Fruit fly (Drosophila melanogaster) whole organism, embryonic: ENCODE results near the gene RpL8.

Source experiments
- Antp ChIP-seq: fragments of 200-800 bp; sonication (Bioruptor generic); optimal IDR thresholded peaks from 3 replicates; lab custom pipeline; 2016; ENCODE audit warnings: missing biosample characterization, missing genetic modification characterization
- BtbVII ChIP-seq: fragments of 200-800 bp; sonication (Bioruptor generic); optimal IDR thresholded peaks from 3 replicates; lab custom pipeline; 2017; ENCODE audit warnings: missing biosample characterization, mild to moderate bottlenecking, missing genetic modification characterization
- CG10543 ChIP-seq: fragments of 200-800 bp; sonication (Bioruptor generic); optimal IDR thresholded peaks from 3 replicates; lab custom pipeline; 2017; ENCODE audit warnings: missing biosample characterization, mild to moderate bottlenecking, missing genetic modification characterization, moderate library complexity
- CG11695 ChIP-seq: fragments of 200-800 bp; sonication (Bioruptor generic); IDR thresholded peaks from 3 replicates; pipeline ENCODE4 v1.3.6; 2022; ENCODE audit warnings: missing biosample characterization, missing genetic modification characterization
- CG13424 ChIP-seq: fragments of 200-800 bp; sonication (Bioruptor generic); optimal IDR thresholded peaks from 2 replicates; lab custom pipeline; 2019; ENCODE audit warnings: missing biosample characterization, mild to moderate bottlenecking, missing genetic modification characterization, moderate library complexity
- CG14667 ChIP-seq: fragments of 200-800 bp; sonication (Bioruptor generic); IDR thresholded peaks from 2 replicates; pipeline ENCODE4 v1.3.6; 2022; ENCODE audit warnings: missing biosample characterization, missing genetic modification characterization
- CG18619 ChIP-seq: fragments of 200-800 bp; sonication (Bioruptor generic); optimal IDR thresholded peaks from 3 replicates; lab custom pipeline; 2017; ENCODE audit warnings: missing biosample characterization, mild to moderate bottlenecking, missing genetic modification characterization
- CG30431 ChIP-seq: fragments of 200-800 bp; sonication (Bioruptor generic); optimal IDR thresholded peaks from 2 replicates; lab custom pipeline; 2017; ENCODE audit warnings: missing biosample characterization, missing genetic modification characterization
- CG32767 ChIP-seq: fragments of 200-800 bp; sonication (Bioruptor generic); IDR thresholded peaks from 2 replicates; pipeline ENCODE4 v1.3.6; 2022; ENCODE audit warnings: missing biosample characterization, missing genetic modification characterization
- CG34376 ChIP-seq: fragments of 200-800 bp; sonication (Bioruptor generic); optimal IDR thresholded peaks from 2 replicates; lab custom pipeline; 2018; ENCODE audit warnings: missing biosample characterization, mild to moderate bottlenecking, missing genetic modification characterization
- CG3838 ChIP-seq: fragments of 200-800 bp; sonication (Bioruptor generic); optimal IDR thresholded peaks from 3 replicates; lab custom pipeline; 2016; ENCODE audit warnings: missing biosample characterization, missing genetic modification characterization
- CG5245 ChIP-seq: fragments of 200-800 bp; sonication (Bioruptor generic); optimal IDR thresholded peaks from 3 replicates; lab custom pipeline; 2016; ENCODE audit warnings: missing biosample characterization, missing genetic modification characterization
- CG6254 ChIP-seq: fragments of 200-800 bp; sonication (Bioruptor generic); optimal IDR thresholded peaks from 3 replicates; lab custom pipeline; 2017; ENCODE audit warnings: mild to moderate bottlenecking, missing biosample characterization, missing genetic modification reagents, missing genetic modification characterization
- CG7786 ChIP-seq: fragments of 200-800 bp; sonication (Bioruptor generic); optimal IDR thresholded peaks from 2 replicates; lab custom pipeline; 2016; ENCODE audit warnings: missing biosample characterization, missing genetic modification characterization
- CG9797 ChIP-seq: fragments of 200-800 bp; sonication (Bioruptor generic); optimal IDR thresholded peaks from 3 replicates; lab custom pipeline; 2018; ENCODE audit warnings: missing biosample characterization, mild to moderate bottlenecking, missing genetic modification characterization
- D ChIP-seq, 2 experiments: fragments of 200-800 bp in 1 of 2; fragments of >200 bp in 1 of 2; sonication (Bioruptor generic) in 1 of 2; optimal IDR thresholded peaks; 2 replicates in 1 of 2; 3 replicates in 1 of 2; lab custom pipeline; 2017; ENCODE audit warnings: mild to moderate bottlenecking in 1 of 2, missing biosample characterization in 1 of 2, missing genetic modification characterization in 1 of 2, missing genetic modification reagents in 1 of 2
- Dip3 ChIP-seq: fragments of 200-800 bp; sonication (Bioruptor generic); optimal IDR thresholded peaks from 3 replicates; lab custom pipeline; 2016; ENCODE audit warnings: missing biosample characterization, missing genetic modification characterization
- Doc3 ChIP-seq: fragments of 200-800 bp; sonication (Bioruptor generic); IDR thresholded peaks from 3 replicates; pipeline ENCODE4 v1.3.6; 2022; ENCODE audit warnings: missing biosample characterization, missing genetic modification characterization; ENCODE audit not compliant: partially characterized antibody
- Elba2 ChIP-seq: fragments of 200-800 bp; sonication (Bioruptor generic); optimal IDR thresholded peaks from 3 replicates; lab custom pipeline; 2016; ENCODE audit warnings: missing biosample characterization, missing genetic modification characterization
- HmgZ ChIP-seq: fragments of 200-800 bp; sonication (Bioruptor generic); optimal IDR thresholded peaks from 2 replicates; lab custom pipeline; 2018; ENCODE audit warnings: missing biosample characterization, mild to moderate bottlenecking, missing genetic modification characterization
- Hmr ChIP-seq: fragments of 200-800 bp; sonication (Bioruptor generic); optimal IDR thresholded peaks from 3 replicates; lab custom pipeline; 2017; ENCODE audit warnings: mild to moderate bottlenecking, missing biosample characterization, missing genetic modification reagents, missing genetic modification characterization
- Hr3 ChIP-seq: fragments of 200-800 bp; sonication (Bioruptor generic); optimal IDR thresholded peaks from 3 replicates; lab custom pipeline; 2016; ENCODE audit warnings: missing biosample characterization, missing genetic modification characterization
- Hr39 ChIP-seq: fragments of >200 bp; optimal IDR thresholded peaks from 2 replicates; lab custom pipeline; 2017
- Jarid2 ChIP-seq: fragments of 200-800 bp; sonication (Bioruptor generic); optimal IDR thresholded peaks from 3 replicates; lab custom pipeline; 2017; ENCODE audit warnings: mild to moderate bottlenecking, missing biosample characterization, missing genetic modification reagents, missing genetic modification characterization
- Lpt ChIP-seq: fragments of >200 bp; optimal IDR thresholded peaks from 2 replicates; lab custom pipeline; 2018; ENCODE audit warnings: missing biosample characterization, missing genetic modification characterization
- MBD-R2 ChIP-seq: fragments of 200-800 bp; sonication (Bioruptor generic); IDR thresholded peaks from 2 replicates; pipeline ENCODE4 v1.3.6; 2022; ENCODE audit warnings: missing biosample characterization, missing genetic modification characterization
- Myb ChIP-seq: fragments of 200-800 bp; sonication (Bioruptor generic); optimal IDR thresholded peaks from 2 replicates; lab custom pipeline; 2016; ENCODE audit warnings: missing biosample characterization, missing genetic modification characterization
- NC2β ChIP-seq: fragments of 200-800 bp; sonication (Bioruptor generic); optimal IDR thresholded peaks from 2 replicates; lab custom pipeline; 2016; ENCODE audit warnings: missing biosample characterization, missing genetic modification characterization
- Nf-YB ChIP-seq: fragments of 200-800 bp; sonication (Bioruptor generic); optimal IDR thresholded peaks from 3 replicates; lab custom pipeline; 2019; ENCODE audit warnings: missing biosample characterization, mild to moderate bottlenecking, missing genetic modification characterization, moderate library complexity
- Opbp ChIP-seq: fragments of 200-800 bp; sonication (Bioruptor generic); IDR thresholded peaks from 3 replicates; pipeline ENCODE4 v1.3.6; 2022; ENCODE audit warnings: missing biosample characterization, missing genetic modification characterization; ENCODE audit not compliant: partially characterized antibody
- Poxn ChIP-seq: fragments of 200-800 bp; sonication (Bioruptor generic); IDR thresholded peaks from 2 replicates; pipeline ENCODE4 v1.3.6; 2022; ENCODE audit warnings: missing biosample characterization, missing genetic modification characterization
- Ssrp ChIP-seq: fragments of 200-800 bp; sonication (Bioruptor generic); optimal IDR thresholded peaks from 2 replicates; lab custom pipeline; 2018; ENCODE audit warnings: missing biosample characterization, mild to moderate bottlenecking, missing genetic modification characterization, moderate library complexity
- ase ChIP-seq: fragments of 200-800 bp; sonication (Bioruptor generic); IDR thresholded peaks from 3 replicates; pipeline ENCODE4 v1.3.6; 2022; ENCODE audit warnings: missing biosample characterization, missing genetic modification characterization
- bab2 ChIP-seq: fragments of 200-800 bp; sonication (Bioruptor generic); optimal IDR thresholded peaks from 2 replicates; lab custom pipeline; 2016; ENCODE audit warnings: missing biosample characterization, missing genetic modification characterization
- cad ChIP-seq: fragments of >200 bp; optimal IDR thresholded peaks from 2 replicates; lab custom pipeline; 2017; ENCODE audit warnings: missing biosample characterization, missing genetic modification characterization
- cato ChIP-seq: fragments of 200-800 bp; sonication (Bioruptor generic); optimal IDR thresholded peaks from 2 replicates; lab custom pipeline; 2016; ENCODE audit warnings: missing biosample characterization, missing genetic modification characterization, borderline replicate concordance
- esg ChIP-seq: fragments of 200-800 bp; sonication (Bioruptor generic); conservative IDR thresholded peaks from 2 replicates; pipeline ENCODE4 v1.3.6; 2022; ENCODE audit warnings: missing biosample characterization, missing genetic modification characterization
- fd64A ChIP-seq: fragments of 200-800 bp; sonication (Bioruptor generic); optimal IDR thresholded peaks from 3 replicates; lab custom pipeline; 2018; ENCODE audit warnings: missing biosample characterization, mild to moderate bottlenecking, missing genetic modification characterization
- h ChIP-seq: fragments of >200 bp; optimal IDR thresholded peaks from 2 replicates; lab custom pipeline; 2017
- insv ChIP-seq, 2 experiments: fragments of 200-800 bp; sonication (Bioruptor generic); optimal IDR thresholded peaks; 3 replicates each; lab custom pipeline; 2016 to 2018; ENCODE audit warnings: missing biosample characterization in 2 of 2, missing genetic modification characterization in 2 of 2
- jigr1 ChIP-seq: fragments of 200-800 bp; sonication (Bioruptor generic); IDR thresholded peaks from 3 replicates; pipeline ENCODE4 v1.3.6; 2022; ENCODE audit warnings: missing biosample characterization, missing genetic modification characterization
- lov ChIP-seq, 2 experiments: fragments of 200-800 bp in 1 of 2; fragments of >200 bp in 1 of 2; sonication (Bioruptor generic) in 1 of 2; IDR thresholded peaks in 1 of 2; optimal IDR thresholded peaks in 1 of 2; 2 replicates in 1 of 2; 3 replicates in 1 of 2; pipeline versions ENCODE4 v1.3.6 to Lab custom; 2017 to 2022; ENCODE audit warnings: missing biosample characterization in 1 of 2, missing genetic modification characterization in 1 of 2
- mld ChIP-seq: fragments of 200-800 bp; sonication (Bioruptor generic); IDR thresholded peaks from 3 replicates; pipeline ENCODE4 v1.3.6; 2022; ENCODE audit warnings: missing biosample characterization, missing genetic modification characterization; ENCODE audit not compliant: partially characterized antibody
- pb ChIP-seq: fragments of 200-800 bp; sonication (Bioruptor generic); optimal IDR thresholded peaks from 3 replicates; lab custom pipeline; 2016; ENCODE audit warnings: missing biosample characterization, missing genetic modification characterization
- pros ChIP-seq: fragments of 200-800 bp; sonication (Bioruptor generic); optimal IDR thresholded peaks from 3 replicates; lab custom pipeline; 2019; ENCODE audit warnings: missing biosample characterization, mild to moderate bottlenecking, missing genetic modification characterization, moderate library complexity
- run ChIP-seq: fragments of 200-800 bp; sonication (Bioruptor generic); optimal IDR thresholded peaks from 3 replicates; lab custom pipeline; 2018; ENCODE audit warnings: missing biosample characterization, mild to moderate bottlenecking, missing genetic modification characterization
- tap ChIP-seq: fragments of 200-800 bp; optimal IDR thresholded peaks from 3 replicates; lab custom pipeline; 2019; ENCODE audit warnings: missing biosample characterization, mild to moderate bottlenecking, missing genetic modification characterization, moderate library complexity
- unpg ChIP-seq: fragments of 200-800 bp; sonication (Bioruptor generic); optimal IDR thresholded peaks from 3 replicates; lab custom pipeline; 2018; ENCODE audit warnings: missing biosample characterization, mild to moderate bottlenecking, missing genetic modification characterization, moderate library complexity
- usp ChIP-seq: fragments of >200 bp; optimal IDR thresholded peaks from 2 replicates; lab custom pipeline; 2017; ENCODE audit warnings: missing biosample characterization, missing genetic modification characterization

Gene RpL8

DNA sequence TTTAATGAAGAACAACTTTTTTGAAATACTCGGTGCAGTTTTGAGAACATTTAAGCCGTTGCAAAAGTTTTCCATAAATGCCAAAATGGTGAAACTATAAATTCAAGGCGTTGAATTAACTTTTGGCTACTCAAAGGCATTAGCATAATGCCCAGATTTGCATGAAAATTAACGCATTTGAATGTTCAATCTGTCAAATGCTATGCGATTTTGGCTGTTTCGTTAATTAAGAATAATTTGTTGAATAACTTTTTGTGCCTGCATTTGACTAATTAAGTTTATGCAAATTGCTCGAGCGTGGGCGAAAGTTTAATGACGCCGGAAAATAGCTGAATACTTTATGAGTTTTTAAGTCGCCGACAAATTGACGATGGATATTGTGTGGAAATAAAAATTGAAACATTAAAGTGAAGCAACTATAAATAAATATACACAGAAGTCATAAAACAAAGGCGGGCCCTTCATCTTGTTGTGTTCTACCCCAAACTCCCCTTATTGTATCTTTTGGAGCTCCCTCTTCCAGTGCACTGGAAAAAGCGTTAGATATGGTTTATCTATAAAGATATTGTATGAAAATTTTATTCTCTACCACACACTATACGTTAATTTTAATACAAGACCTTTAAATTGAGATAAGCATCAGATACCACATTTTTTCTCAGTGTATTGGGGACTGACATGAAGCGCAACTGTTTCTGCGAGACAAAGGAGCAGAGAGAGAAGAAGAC, 35.0 kb upstream of the RpL8 start (continued):
- no peak for TF ChIP-seq lov (optimal IDR thresholded peaks at IDR 0.05; lab: Kevin White, UChicago)
- TF ChIP-seq lov (GFP tag; IDR thresholded peaks at IDR 0.05; lab: Robert Waterston, UW): no peak
- TF ChIP-seq cato (GFP tag; lab: Kevin White, UChicago): peak; percentile 27
- peak; percentile 76 for TF ChIP-seq unpg (GFP tag; lab: Kevin White, UChicago)
- no peak for TF ChIP-seq jigr1 (GFP tag; lab: Robert Waterston, UW)
- TF ChIP-seq Hr39 (lab: Kevin White, UChicago): no peak
- TF ChIP-seq Antp: peak; percentile 17
- TF ChIP-seq D (optimal IDR thresholded peaks at IDR 0.05; lab: Kevin White, UChicago): no peak
- peak; percentile 79 for TF ChIP-seq D (GFP tag; optimal IDR thresholded peaks at IDR 0.05; lab: Kevin White, UChicago)
- no peak for TF ChIP-seq run (tag; lab: Kevin White, UChicago)
- TF ChIP-seq BtbVII (GFP tag; lab: Kevin White, UChicago): peak; percentile 67
- TF ChIP-seq tap: peak; percentile 69
- peak; percentile 37 for TF ChIP-seq CG30431 (GFP tag; lab: Kevin White, UChicago)
- TF ChIP-seq insv (GFP tag; optimal IDR thresholded peaks at IDR 0.05; lab: Kevin White, UChicago): no peak
- peak; percentile 52 for TF ChIP-seq esg
- peak; percentile 33 for TF ChIP-seq CG5245 (GFP tag; lab: Kevin White, UChicago)
- no peak for TF ChIP-seq CG34376 (GFP tag; lab: Kevin White, UChicago)
- TF ChIP-seq h: no peak
- TF ChIP-seq CG6254 (GFP tag; lab: Kevin White, UChicago): peak; percentile 67
- TF ChIP-seq CG18619 (GFP tag; lab: Kevin White, UChicago): peak; percentile 52
- peak; percentile 37 for TF ChIP-seq fd64A
- TF ChIP-seq Dip3 (GFP tag; lab: Kevin White, UChicago): peak; percentile 34
- peak; percentile 77 for TF ChIP-seq Ssrp (tag; lab: Kevin White, UChicago)
- peak; percentile 36 for TF ChIP-seq CG3838 (GFP tag; lab: Kevin White, UChicago)
- peak; percentile 54; the same call in 2 of the 3 replicates for TF ChIP-seq ase (GFP tag; lab: Robert Waterston, UW)
- TF ChIP-seq usp (GFP tag; lab: Kevin White, UChicago): no peak
- TF ChIP-seq Hmr (GFP tag; lab: Kevin White, UChicago): peak; percentile 33
- TF ChIP-seq Hr3 (GFP tag; lab: Kevin White, UChicago): peak; percentile 53
- TF ChIP-seq HmgZ (tag; lab: Kevin White, UChicago): no peak
- no peak for TF ChIP-seq CG14667 (GFP tag; lab: Robert Waterston, UW)
- 0 out of 2 replicates have a peak, but pooled peaks have one; percentile 16 for TF ChIP-seq MBD-R2 (GFP tag; lab: Robert Waterston, UW)
- no peak for TF ChIP-seq Poxn (GFP tag; lab: Robert Waterston, UW)
- no peak for TF ChIP-seq Lpt (GFP tag; lab: Kevin White, UChicago)
- TF ChIP-seq pros: no peak
- TF ChIP-seq CG32767 (GFP tag; lab: Robert Waterston, UW): no peak
- peak; percentile 46; the same call in 1 of the 3 replicates for TF ChIP-seq CG11695 (GFP tag; lab: Robert Waterston, UW)
- TF ChIP-seq CG13424 (tag; lab: Kevin White, UChicago): peak; percentile 66
- TF ChIP-seq Nf-YB (GFP tag; lab: Kevin White, UChicago): peak; percentile 46
- peak; percentile 8 for TF ChIP-seq Myb (GFP tag; lab: Kevin White, UChicago)
- TF ChIP-seq mld: no peak
- peak; percentile 72 for TF ChIP-seq NC2β (GFP tag; lab: Kevin White, UChicago)
- TF ChIP-seq bab2 (GFP tag; lab: Kevin White, UChicago): peak; percentile 73
- peak; percentile 28 for TF ChIP-seq Jarid2 (GFP tag; lab: Kevin White, UChicago)
- TF ChIP-seq CG9797 (GFP tag; lab: Kevin White, UChicago): no peak
- TF ChIP-seq Opbp: no peak
- TF ChIP-seq pb (GFP tag; lab: Kevin White, UChicago): peak; percentile 17
- no peak for TF ChIP-seq CG10543 (GFP tag; lab: Kevin White, UChicago)
- TF ChIP-seq CG7786 (GFP tag; lab: Kevin White, UChicago): peak; percentile 51
- TF ChIP-seq Doc3 (GFP tag; lab: Robert Waterston, UW): no peak
- TF ChIP-seq cad: no peak
- TF ChIP-seq Elba2 (GFP tag; lab: Kevin White, UChicago): no peak
